Worm (Caenorhabditis elegans): ENCODE measurements around the gene unc-18.

DNA sequence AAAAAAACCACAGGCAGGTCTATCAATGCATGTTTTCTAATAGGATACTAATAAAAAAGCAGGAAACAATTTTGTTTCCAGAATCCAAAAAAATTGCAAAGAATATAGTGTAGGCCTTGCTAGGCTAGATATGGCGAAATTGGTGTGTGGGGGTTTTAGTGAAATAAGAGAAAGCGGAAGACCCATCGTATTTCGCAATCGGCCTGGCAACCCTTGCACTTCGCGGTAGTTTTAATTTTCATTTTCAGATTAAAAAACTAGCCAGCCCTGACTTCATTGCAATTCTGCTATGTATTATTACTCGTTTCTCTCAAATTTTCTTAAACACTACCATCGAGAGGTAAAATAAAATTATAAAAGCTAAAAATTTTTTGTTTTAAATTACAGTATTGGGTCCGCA is 7.8 kb upstream of the unc-18 start:
- TF ChIP-seq mep-1 (tag; optimal IDR thresholded peaks at IDR 0.05) (no peak), unc-62 (GFP tag; optimal IDR thresholded peaks at IDR 0.05) (no peak), ces-1 (GFP tag; optimal IDR thresholded peaks at IDR 0.05) (no peak), nhr-237 (tag; optimal IDR thresholded peaks at IDR 0.05) (no peak), lin-13 (tag; optimal IDR thresholded peaks at IDR 0.05) (no peak), blmp-1 (tag; optimal IDR thresholded peaks at IDR 0.05) (no peak), ztf-11 (tag; optimal IDR thresholded peaks at IDR 0.05) (no peak), pha-4 (tag; optimal IDR thresholded peaks at IDR 0.05) (no peak), M03D4.4 (tag; optimal IDR thresholded peaks at IDR 0.05) (no peak), elt-1 (tag; optimal IDR thresholded peaks at IDR 0.05; ENCODE audit: borderline replicate concordance, insufficient read depth) (no peak)

Data from whole organism, mixed stage, embryonic.